Worm (Caenorhabditis elegans) whole organism, mixed stage, embryonic: ENCODE measurements around the gene cct-5.
A peak's percentile ranks its signal among the peaks of the same experiment; 100 is the strongest.

Experiments used
- M03D4.4 ChIP-seq: sonication (generic microtip); optimal IDR thresholded peaks from 2 replicates; lab custom pipeline; 2017; ENCODE audit warnings: mild to moderate bottlenecking, missing genetic modification characterization, missing compliant biosample characterization
- bed-3 ChIP-seq: fragments of 200-800 bp; sonication (Bioruptor generic); optimal IDR thresholded peaks from 3 replicates; lab custom pipeline; 2018; ENCODE audit warnings: mild to moderate bottlenecking, missing genetic modification characterization, moderate library complexity, missing compliant biosample characterization
- blmp-1 ChIP-seq: fragments of 150-350 bp; optimal IDR thresholded peaks from 2 replicates; lab custom pipeline; 2014; ENCODE audit warnings: missing biosample characterization, missing genetic modification characterization
- ceh-39 ChIP-seq: fragments of 150-350 bp; optimal IDR thresholded peaks from 2 replicates; lab custom pipeline; 2014; ENCODE audit warnings: missing biosample characterization, missing genetic modification characterization
- ceh-43 ChIP-seq: fragments of 200-800 bp; sonication (Bioruptor generic); optimal IDR thresholded peaks from 2 replicates; lab custom pipeline; 2018; ENCODE audit warnings: mild to moderate bottlenecking, missing genetic modification characterization, moderate library complexity, missing compliant biosample characterization
- ceh-83 ChIP-seq: fragments of 200-800 bp; sonication (Bioruptor generic); optimal IDR thresholded peaks from 2 replicates; lab custom pipeline; 2018; ENCODE audit warnings: mild to moderate bottlenecking, missing genetic modification characterization, missing compliant biosample characterization
- ces-1 ChIP-seq: fragments of 150-350 bp; optimal IDR thresholded peaks from 2 replicates; lab custom pipeline; 2014; ENCODE audit warnings: missing biosample characterization, missing genetic modification reagents, missing genetic modification characterization
- cnd-1 ChIP-seq: fragments of 200-800 bp; sonication (Bioruptor generic); optimal IDR thresholded peaks from 2 replicates; lab custom pipeline; 2018; ENCODE audit warnings: mild to moderate bottlenecking, missing genetic modification characterization, missing compliant biosample characterization
- drap-1 ChIP-seq: fragments of 200-800 bp; sonication (Bioruptor generic); optimal IDR thresholded peaks from 3 replicates; lab custom pipeline; 2018; ENCODE audit warnings: mild to moderate bottlenecking, missing genetic modification characterization, missing compliant biosample characterization
- elt-1 ChIP-seq: sonication (generic microtip); optimal IDR thresholded peaks from 2 replicates; lab custom pipeline; 2017; ENCODE audit warnings: missing genetic modification characterization, mild to moderate bottlenecking, missing compliant biosample characterization, antibody characterized with exemption, moderate library complexity, borderline replicate concordance; ENCODE audit not compliant: insufficient read depth
- elt-3 ChIP-seq: fragments of 150-350 bp; optimal IDR thresholded peaks from 2 replicates; lab custom pipeline; 2014; ENCODE audit warnings: missing biosample characterization, missing genetic modification characterization
- flh-1 ChIP-seq: fragments of 200-800 bp; sonication (Bioruptor generic); optimal IDR thresholded peaks from 2 replicates; lab custom pipeline; 2018; ENCODE audit warnings: mild to moderate bottlenecking, missing genetic modification characterization, moderate library complexity, missing compliant biosample characterization
- ham-2 ChIP-seq: fragments of 200-800 bp; sonication (Bioruptor generic); optimal IDR thresholded peaks from 2 replicates; lab custom pipeline; 2018; ENCODE audit warnings: mild to moderate bottlenecking, missing genetic modification characterization, missing compliant biosample characterization
- hlh-1 ChIP-seq: fragments of 150-350 bp; optimal IDR thresholded peaks from 2 replicates; lab custom pipeline; 2014; ENCODE audit warnings: missing biosample characterization, missing genetic modification reagents, missing genetic modification characterization
- lin-13 ChIP-seq: fragments of 150-350 bp; optimal IDR thresholded peaks from 2 replicates; lab custom pipeline; 2014; ENCODE audit warnings: missing biosample characterization, missing genetic modification characterization
- lin-32 ChIP-seq: fragments of 200-800 bp; sonication (Bioruptor generic); optimal IDR thresholded peaks from 2 replicates; lab custom pipeline; 2018; ENCODE audit warnings: mild to moderate bottlenecking, missing genetic modification characterization, missing compliant biosample characterization
- lsy-2 ChIP-seq: fragments of 150-350 bp; optimal IDR thresholded peaks from 2 replicates; lab custom pipeline; 2014; ENCODE audit warnings: missing biosample characterization, missing genetic modification characterization
- mab-5 ChIP-seq: fragments of 150-350 bp; optimal IDR thresholded peaks from 2 replicates; lab custom pipeline; 2014; ENCODE audit warnings: missing biosample characterization, missing genetic modification characterization
- mep-1 ChIP-seq: fragments of 150-350 bp; optimal IDR thresholded peaks from 2 replicates; lab custom pipeline; 2017; ENCODE audit warnings: missing biosample characterization, missing genetic modification reagents, missing genetic modification characterization, inconsistent platforms
- mls-2 ChIP-seq: sonication (generic microtip); optimal IDR thresholded peaks from 2 replicates; lab custom pipeline; 2016; ENCODE audit warnings: mild to moderate bottlenecking, missing genetic modification characterization, moderate library complexity, missing compliant biosample characterization
- nhr-12 ChIP-seq: fragments of 150-350 bp; optimal IDR thresholded peaks from 2 replicates; lab custom pipeline; 2014; ENCODE audit warnings: missing biosample characterization, missing genetic modification characterization
- nhr-2 ChIP-seq: fragments of 150-350 bp; optimal IDR thresholded peaks from 2 replicates; lab custom pipeline; 2014; ENCODE audit warnings: missing biosample characterization, missing genetic modification characterization
- nhr-237 ChIP-seq: fragments of 150-350 bp; optimal IDR thresholded peaks from 2 replicates; lab custom pipeline; 2014; ENCODE audit warnings: missing biosample characterization, missing genetic modification characterization
- nhr-28 ChIP-seq: fragments of 150-350 bp; optimal IDR thresholded peaks from 2 replicates; lab custom pipeline; 2014; ENCODE audit warnings: missing biosample characterization, missing genetic modification characterization
- nhr-76 ChIP-seq: sonication (generic microtip); optimal IDR thresholded peaks from 2 replicates; lab custom pipeline; 2017; ENCODE audit warnings: missing biosample characterization, missing genetic modification characterization
- pha-4 ChIP-seq: fragments of 150-350 bp; optimal IDR thresholded peaks from 2 replicates; lab custom pipeline; 2018; ENCODE audit warnings: missing biosample characterization, missing genetic modification reagents, missing genetic modification characterization
- sem-2 ChIP-seq: fragments of 200-800 bp; sonication (Bioruptor generic); optimal IDR thresholded peaks from 2 replicates; lab custom pipeline; 2018; ENCODE audit warnings: mild to moderate bottlenecking, missing genetic modification characterization, missing compliant biosample characterization
- snpc-4 ChIP-seq: fragments of 150-350 bp; optimal IDR thresholded peaks from 2 replicates; lab custom pipeline; 2014; ENCODE audit warnings: missing biosample characterization, missing genetic modification characterization
- sptf-1 ChIP-seq: sonication (generic microtip); optimal IDR thresholded peaks from 2 replicates; lab custom pipeline; 2017; ENCODE audit warnings: mild to moderate bottlenecking, missing genetic modification characterization, moderate library complexity, missing compliant biosample characterization
- tbx-8 ChIP-seq: fragments of 200-800 bp; sonication (Bioruptor generic); optimal IDR thresholded peaks from 2 replicates; lab custom pipeline; 2018; ENCODE audit warnings: mild to moderate bottlenecking, missing genetic modification characterization, moderate library complexity, missing compliant biosample characterization
- unc-120 ChIP-seq: sonication (generic microtip); optimal IDR thresholded peaks from 2 replicates; lab custom pipeline; 2017; ENCODE audit warnings: missing genetic modification characterization, missing compliant biosample characterization; ENCODE audit not compliant: poor library complexity, severe bottlenecking
- unc-39 ChIP-seq: fragments of 150-350 bp; optimal IDR thresholded peaks from 2 replicates; lab custom pipeline; 2014; ENCODE audit warnings: missing biosample characterization, missing genetic modification characterization
- unc-62 ChIP-seq: fragments of 150-350 bp; optimal IDR thresholded peaks from 2 replicates; lab custom pipeline; 2014; ENCODE audit warnings: missing biosample characterization, missing genetic modification reagents, missing genetic modification characterization
- zip-8 ChIP-seq: fragments of 150-350 bp; optimal IDR thresholded peaks from 2 replicates; lab custom pipeline; 2014; ENCODE audit warnings: missing biosample characterization, missing genetic modification characterization
- ztf-11 ChIP-seq: fragments of 150-350 bp; optimal IDR thresholded peaks from 2 replicates; lab custom pipeline; 2014; ENCODE audit warnings: missing biosample characterization, missing genetic modification characterization

The cct-5 gene

ce11 chrIII:4504934-4505484 lies 2.9 kb downstream of the cct-5 start:
- TF ChIP-seq unc-62 (GFP tag; lab: Kevin White, UChicago) (no peak), ces-1 (no peak), ceh-83 (GFP tag; lab: Kevin White, UChicago) (no peak), nhr-76 (no peak), sem-2 (GFP tag; lab: Kevin White, UChicago) (no peak), cnd-1 (no peak), bed-3 (no peak), elt-3 (tag; lab: Kevin White, UChicago) (no peak), ztf-11 (tag; lab: Kevin White, UChicago) (no peak), sptf-1 (no peak), zip-8 (tag; lab: Kevin White, UChicago) (no peak), mep-1 (no peak), unc-39 (tag; lab: Kevin White, UChicago) (no peak), nhr-237 (tag; lab: Kevin White, UChicago) (no peak), mab-5 (no peak)

- TF ChIP-seq bed-3 (no peak), mab-5 (no peak), unc-120 (tag; lab: Kevin White, UChicago) (peak; percentile 44), tbx-8 (GFP tag; lab: Kevin White, UChicago) (no peak), ces-1 (peak; percentile 56), pha-4 (tag; lab: Kevin White, UChicago) (no peak), lsy-2 (tag; lab: Kevin White, UChicago) (no peak), sptf-1 (no peak), unc-62 (GFP tag; lab: Kevin White, UChicago) (no peak), ceh-43 (no peak)
These were observed 3.6 kb downstream of the cct-5 start for ce11 chrIII:4504358-4504757.

- TF ChIP-seq lsy-2 (tag; lab: Kevin White, UChicago) (no peak), unc-120 (tag; lab: Kevin White, UChicago) (no peak), ceh-39 (tag; lab: Kevin White, UChicago) (peak; percentile 53), elt-3 (tag; lab: Kevin White, UChicago) (no peak), flh-1 (GFP tag; lab: Kevin White, UChicago) (no peak), snpc-4 (tag; lab: Kevin White, UChicago) (no peak), zip-8 (tag; lab: Kevin White, UChicago) (peak; percentile 89), mab-5 (no peak), tbx-8 (GFP tag; lab: Kevin White, UChicago) (no peak), pha-4 (tag; lab: Kevin White, UChicago) (peak; percentile 30), hlh-1 (tag; lab: Kevin White, UChicago) (no peak), ham-2 (GFP tag; lab: Kevin White, UChicago) (peak; percentile 34), sem-2 (GFP tag; lab: Kevin White, UChicago) (no peak), mep-1 (peak; percentile 4), nhr-237 (tag; lab: Kevin White, UChicago) (no peak), nhr-76 (no peak), ztf-11 (tag; lab: Kevin White, UChicago) (peak; percentile 43), blmp-1 (tag; lab: Kevin White, UChicago) (no peak), cnd-1 (peak; percentile 83), nhr-12 (tag; lab: Kevin White, UChicago) (no peak), unc-62 (GFP tag; lab: Kevin White, UChicago) (peak; percentile 56), mls-2 (tag; lab: Kevin White, UChicago) (no peak), sptf-1 (peak; percentile 41), bed-3 (no peak), nhr-28 (no peak), M03D4.4 (tag; lab: Kevin White, UChicago) (peak; percentile 10), elt-1 (no peak), lin-32 (no peak), nhr-2 (tag; lab: Kevin White, UChicago) (peak; percentile 91), drap-1 (GFP tag; lab: Kevin White, UChicago) (no peak), lin-13 (tag; lab: Kevin White, UChicago) (no peak), ces-1 (no peak), unc-39 (tag; lab: Kevin White, UChicago) (no peak), ceh-83 (GFP tag; lab: Kevin White, UChicago) (no peak), ceh-43 (no peak)
These were observed 5.2 kb downstream of the cct-5 start for ce11 chrIII:4502559-4503240.
